Worm (Caenorhabditis elegans) whole organism, young adult: ENCODE data around the gene Y62H9A.8.

Source experiments
- B0019.2 ChIP-seq: fragments of 200-800 bp; sonication (Bioruptor generic); conservative IDR thresholded peaks from 2 replicates; pipeline ENCODE4 v1.3.6; 2022; ENCODE audit warnings: missing genetic modification reagents, missing genetic modification characterization, missing compliant biosample characterization
- B0336.3 ChIP-seq: fragments of 200-800 bp; sonication (Bioruptor generic); IDR thresholded peaks from 2 replicates; pipeline ENCODE4 v1.3.6; 2022; ENCODE audit warnings: missing genetic modification characterization, missing compliant biosample characterization
- C06A6.2 ChIP-seq: fragments of 200-800 bp; sonication (Bioruptor generic); conservative IDR thresholded peaks from 2 replicates; pipeline ENCODE4 v1.3.6; 2022; ENCODE audit warnings: missing genetic modification characterization, missing compliant biosample characterization
- C17E4.6 ChIP-seq: fragments of 200-800 bp; sonication (Bioruptor generic); IDR thresholded peaks from 2 replicates; pipeline ENCODE4 v1.3.6; 2022; ENCODE audit warnings: missing genetic modification reagents, missing genetic modification characterization, missing compliant biosample characterization
- D2030.7 ChIP-seq: fragments of 200-800 bp; sonication (Bioruptor generic); IDR thresholded peaks from 2 replicates; pipeline ENCODE4 v1.3.6; 2022; ENCODE audit warnings: missing genetic modification reagents, missing genetic modification characterization, missing compliant biosample characterization
- F22D6.2 ChIP-seq: sonication (generic microtip); optimal IDR thresholded peaks from 2 replicates; lab custom pipeline; 2016; ENCODE audit warnings: mild to moderate bottlenecking, missing genetic modification characterization, missing compliant biosample characterization
- F37B4.10 ChIP-seq: fragments of 200-800 bp; sonication (Bioruptor generic); IDR thresholded peaks from 2 replicates; pipeline ENCODE4 v1.3.6; 2022; ENCODE audit warnings: missing genetic modification characterization, missing compliant biosample characterization
- F52B5.7 ChIP-seq: sonication (generic microtip); optimal IDR thresholded peaks from 2 replicates; lab custom pipeline; 2016; ENCODE audit warnings: mild to moderate bottlenecking, missing genetic modification characterization, missing compliant biosample characterization
- T07F8.4 ChIP-seq: sonication (generic microtip); optimal IDR thresholded peaks from 2 replicates; lab custom pipeline; 2016; ENCODE audit warnings: mild to moderate bottlenecking, missing genetic modification characterization, moderate library complexity, missing compliant biosample characterization
- T26A5.8 ChIP-seq: sonication (generic microtip); optimal IDR thresholded peaks from 2 replicates; lab custom pipeline; 2016; ENCODE audit warnings: missing genetic modification characterization, missing compliant biosample characterization
- Y53F4B.3 ChIP-seq: fragments of 200-800 bp; sonication (Bioruptor generic); IDR thresholded peaks from 2 replicates; pipeline ENCODE4 v1.3.6; 2022; ENCODE audit warnings: missing genetic modification reagents, missing genetic modification characterization, missing compliant biosample characterization
- Y79H2A.3 ChIP-seq: fragments of 200-800 bp; sonication (Bioruptor generic); conservative IDR thresholded peaks from 2 replicates; pipeline ENCODE4 v1.3.6; 2022; ENCODE audit warnings: missing genetic modification reagents, missing genetic modification characterization, missing compliant biosample characterization
- ZK185.1 ChIP-seq: sonication (generic microtip); optimal IDR thresholded peaks from 2 replicates; lab custom pipeline; 2016; ENCODE audit warnings: mild to moderate bottlenecking, missing genetic modification characterization, missing compliant biosample characterization; ENCODE audit not compliant: poor library complexity, severe bottlenecking
- ama-1 ChIP-seq, 3 experiments: fragments of 150-350 bp in 1 of 3; sonication (generic microtip) in 2 of 3; optimal IDR thresholded peaks; 2 replicates each; lab custom pipeline; 2014 to 2018; ENCODE audit warnings: missing biosample characterization in 2 of 3, missing genetic modification characterization in 2 of 3, missing genetic modification reagents in 2 of 3
- athp-1 ChIP-seq: sonication (generic microtip); optimal IDR thresholded peaks from 2 replicates; lab custom pipeline; 2017; ENCODE audit warnings: mild to moderate bottlenecking, missing genetic modification characterization, missing compliant biosample characterization
- bed-1 ChIP-seq: fragments of 200-800 bp; sonication (Bioruptor generic); IDR thresholded peaks from 2 replicates; pipeline ENCODE4 v1.3.6; 2022; ENCODE audit warnings: missing genetic modification reagents, missing genetic modification characterization, missing compliant biosample characterization
- ceh-58 ChIP-seq: fragments of 200-800 bp; sonication (Bioruptor generic); IDR thresholded peaks from 2 replicates; pipeline ENCODE4 v1.3.6; 2022; ENCODE audit warnings: missing genetic modification characterization, missing compliant biosample characterization
- chd-7 ChIP-seq: sonication (generic microtip); optimal IDR thresholded peaks from 2 replicates; lab custom pipeline; 2016; ENCODE audit warnings: mild to moderate bottlenecking, missing genetic modification characterization, moderate library complexity, missing compliant biosample characterization
- dox-1 ChIP-seq: fragments of 200-800 bp; sonication (Bioruptor generic); IDR thresholded peaks from 2 replicates; pipeline ENCODE4 v1.3.6; 2022; ENCODE audit warnings: missing genetic modification reagents, missing genetic modification characterization, missing compliant biosample characterization
- efl-1 ChIP-seq: fragments of 150-350 bp; optimal IDR thresholded peaks from 2 replicates; lab custom pipeline; 2014; ENCODE audit warnings: missing biosample characterization, missing genetic modification reagents, missing genetic modification characterization
- egl-18 ChIP-seq: fragments of 200-800 bp; sonication (Bioruptor generic); IDR thresholded peaks from 2 replicates; pipeline ENCODE4 v1.3.6; 2022; ENCODE audit warnings: missing genetic modification reagents, missing genetic modification characterization, missing compliant biosample characterization
- egrh-3 ChIP-seq: fragments of 200-800 bp; sonication (Bioruptor generic); IDR thresholded peaks from 2 replicates; pipeline ENCODE4 v1.3.6; 2022; ENCODE audit warnings: missing genetic modification reagents, missing genetic modification characterization, missing compliant biosample characterization
- fkh-3 ChIP-seq: sonication (generic microtip); optimal IDR thresholded peaks from 2 replicates; lab custom pipeline; 2016; ENCODE audit warnings: mild to moderate bottlenecking, missing genetic modification characterization, missing compliant biosample characterization
- hrde-1 ChIP-seq: sonication (generic microtip); optimal IDR thresholded peaks from 2 replicates; lab custom pipeline; 2016; ENCODE audit warnings: missing genetic modification characterization, mild to moderate bottlenecking, missing compliant biosample characterization, moderate library complexity, missing genotype, missing genetic modification reagents, borderline replicate concordance
- hsf-1 ChIP-seq: fragments of 200-800 bp; sonication (Bioruptor generic); IDR thresholded peaks from 2 replicates; pipeline ENCODE4 v1.3.6; 2022; ENCODE audit warnings: missing genetic modification reagents, missing genetic modification characterization, missing compliant biosample characterization
- lin-35 ChIP-seq, 3 experiments: fragments of 150-350 bp in 2 of 3; sonication (generic microtip) in 1 of 3; optimal IDR thresholded peaks; 2 replicates each; lab custom pipeline; 2014 to 2018; ENCODE audit warnings: missing biosample characterization in 3 of 3, missing genetic modification characterization in 3 of 3, missing genetic modification reagents in 3 of 3
- lir-1 ChIP-seq: fragments of 200-800 bp; sonication (Bioruptor generic); conservative IDR thresholded peaks from 2 replicates; pipeline ENCODE4 v1.3.6; 2022; ENCODE audit warnings: missing genetic modification reagents, missing genetic modification characterization, missing compliant biosample characterization
- madf-10 ChIP-seq: sonication (generic microtip); optimal IDR thresholded peaks from 2 replicates; lab custom pipeline; 2016; ENCODE audit warnings: mild to moderate bottlenecking, missing genetic modification characterization, missing compliant biosample characterization
- madf-3 ChIP-seq: fragments of 200-800 bp; sonication (Bioruptor generic); IDR thresholded peaks from 2 replicates; pipeline ENCODE4 v1.3.6; 2022; ENCODE audit warnings: missing genetic modification reagents, missing genetic modification characterization, missing compliant biosample characterization
- mcd-1 ChIP-seq: fragments of 200-800 bp; sonication (Bioruptor generic); IDR thresholded peaks from 2 replicates; pipeline ENCODE4 v1.3.6; 2022; ENCODE audit warnings: missing genetic modification reagents, missing genetic modification characterization, missing compliant biosample characterization
- mel-28 ChIP-seq: sonication (generic microtip); optimal IDR thresholded peaks from 2 replicates; lab custom pipeline; 2016; ENCODE audit warnings: borderline replicate concordance, mild to moderate bottlenecking, missing genetic modification characterization, missing compliant biosample characterization
- nfyb-1 ChIP-seq: fragments of 200-800 bp; sonication (Bioruptor generic); IDR thresholded peaks from 2 replicates; pipeline ENCODE4 v1.3.6; 2022; ENCODE audit warnings: missing genetic modification reagents, missing genetic modification characterization, missing compliant biosample characterization
- nhr-120 ChIP-seq: fragments of 200-800 bp; sonication (Bioruptor generic); IDR thresholded peaks from 2 replicates; pipeline ENCODE4 v1.3.6; 2022; ENCODE audit warnings: missing genetic modification characterization, missing compliant biosample characterization
- nhr-179 ChIP-seq: sonication (generic microtip); optimal IDR thresholded peaks from 2 replicates; lab custom pipeline; 2016; ENCODE audit warnings: mild to moderate bottlenecking, missing genetic modification characterization, missing compliant biosample characterization
- nhr-80 ChIP-seq: sonication (generic microtip); optimal IDR thresholded peaks from 2 replicates; lab custom pipeline; 2016; ENCODE audit warnings: missing genetic modification characterization, missing compliant biosample characterization
- nhr-90 ChIP-seq: sonication (generic microtip); optimal IDR thresholded peaks from 2 replicates; lab custom pipeline; 2016; ENCODE audit warnings: missing genotype, mild to moderate bottlenecking, missing genetic modification characterization, missing compliant biosample characterization
- pha-4 ChIP-seq: fragments of 150-350 bp; sonication (generic microtip); optimal IDR thresholded peaks from 2 replicates; lab custom pipeline; 2014; ENCODE audit warnings: missing biosample characterization, missing genetic modification reagents, missing genetic modification characterization
- rcor-1 ChIP-seq: fragments of 200-800 bp; sonication (Bioruptor generic); IDR thresholded peaks from 2 replicates; pipeline ENCODE4 v1.3.6; 2022; ENCODE audit warnings: missing genetic modification reagents, missing genetic modification characterization, missing compliant biosample characterization
- repo-1 ChIP-seq: sonication (generic microtip); optimal IDR thresholded peaks from 2 replicates; lab custom pipeline; 2017; ENCODE audit warnings: mild to moderate bottlenecking, missing genetic modification characterization, missing compliant biosample characterization
- rpc-1 ChIP-seq, 2 experiments: fragments of 150-350 bp in 1 of 2; sonication (generic microtip) in 1 of 2; optimal IDR thresholded peaks; 2 replicates each; lab custom pipeline; 2014 to 2018; ENCODE audit warnings: missing biosample characterization in 1 of 2, missing genetic modification characterization in 1 of 2, missing genetic modification reagents in 1 of 2, missing genotype in 1 of 2
- snpc-3.4 ChIP-seq: sonication (generic microtip); optimal IDR thresholded peaks from 2 replicates; lab custom pipeline; 2017; ENCODE audit warnings: missing genetic modification characterization, mild to moderate bottlenecking, missing compliant biosample characterization, antibody characterized with exemption, moderate library complexity, missing genotype, missing genetic modification reagents
- snpc-4 ChIP-seq, 5 experiments: fragments of 150-350 bp in 1 of 5; sonication (generic microtip) in 4 of 5; optimal IDR thresholded peaks; 2 replicates each; lab custom pipeline; 2014 to 2018; ENCODE audit warnings: missing genetic modification characterization in 5 of 5, missing biosample characterization in 3 of 5, antibody characterized with exemption in 2 of 5, mild to moderate bottlenecking in 2 of 5, missing compliant biosample characterization in 2 of 5, missing genotype in 2 of 5, moderate library complexity in 2 of 5, missing genetic modification reagents in 1 of 5
- sptf-2 ChIP-seq: fragments of 200-800 bp; sonication (Bioruptor generic); optimal IDR thresholded peaks from 2 replicates; lab custom pipeline; 2018; ENCODE audit warnings: mild to moderate bottlenecking, missing genetic modification characterization, missing compliant biosample characterization
- unc-62 ChIP-seq: fragments of 150-350 bp; optimal IDR thresholded peaks from 2 replicates; lab custom pipeline; 2014; ENCODE audit warnings: missing biosample characterization, missing genetic modification reagents, missing genetic modification characterization
- xnd-1 ChIP-seq: sonication (generic microtip); optimal IDR thresholded peaks from 2 replicates; lab custom pipeline; 2016; ENCODE audit warnings: missing genotype, missing genetic modification reagents, missing genetic modification characterization, missing compliant biosample characterization
- zim-3 ChIP-seq: sonication (generic microtip); optimal IDR thresholded peaks from 2 replicates; lab custom pipeline; 2017; ENCODE audit warnings: mild to moderate bottlenecking, missing genetic modification characterization, moderate library complexity, missing compliant biosample characterization
- ztf-25 ChIP-seq: fragments of 200-800 bp; sonication (Bioruptor generic); IDR thresholded peaks from 2 replicates; pipeline ENCODE4 v1.3.6; 2022; ENCODE audit warnings: missing genetic modification reagents, missing genetic modification characterization, missing compliant biosample characterization
- ztf-28 ChIP-seq: fragments of 200-800 bp; sonication (Bioruptor generic); IDR thresholded peaks from 2 replicates; pipeline ENCODE4 v1.3.6; 2022; ENCODE audit warnings: missing genetic modification reagents, missing genetic modification characterization, missing compliant biosample characterization

Y62H9A.8 gene

ce11 chrX:11872210-11872609 is 20.0 kb downstream of the Y62H9A.8 start (continued):
- TF ChIP-seq T26A5.8 (tag; lab: Kevin White, UChicago): no peak
- no peak for TF ChIP-seq F52B5.7 (tag; lab: Kevin White, UChicago)
- TF ChIP-seq athp-1: no peak
- TF ChIP-seq repo-1 (tag; lab: Kevin White, UChicago): peak; percentile 40
- TF ChIP-seq Y53F4B.3 (GFP tag; lab: Robert Waterston, UW): no peak
- TF ChIP-seq C17E4.6: no peak
- TF ChIP-seq ama-1 (optimal IDR thresholded peaks at IDR 0.05; lab: Kevin White, UChicago): no peak
- no peak for TF ChIP-seq ama-1 (GFP tag; optimal IDR thresholded peaks at IDR 0.05; lab: Kevin White, UChicago)
- TF ChIP-seq chd-7 (tag; lab: Kevin White, UChicago): no peak
- TF ChIP-seq nhr-179 (tag; lab: Kevin White, UChicago): peak; percentile 10
- 0 out of 2 replicates have a peak, but pooled peaks have one; percentile 48 for TF ChIP-seq ztf-25
- no peak for TF ChIP-seq lin-35 (GFP tag; optimal IDR thresholded peaks at IDR 0.05; lab: Kevin White, UChicago)
- peak; percentile 17 for TF ChIP-seq nhr-80 (tag; lab: Kevin White, UChicago)
- TF ChIP-seq C06A6.2 (GFP tag; lab: Robert Waterston, UW): no peak
- TF ChIP-seq rcor-1: no peak
- no peak for TF ChIP-seq B0019.2 (GFP tag; lab: Robert Waterston, UW)
- TF ChIP-seq ztf-28: no peak
- TF ChIP-seq madf-10 (tag; lab: Kevin White, UChicago): peak; percentile 52
- TF ChIP-seq ceh-58: no peak
- TF ChIP-seq madf-3: no peak
- TF ChIP-seq unc-62: no peak
- TF ChIP-seq Y79H2A.3: 0 out of 2 replicates have a peak, but pooled peaks have one; percentile 21
- no peak for TF ChIP-seq sptf-2
- TF ChIP-seq nhr-120: 0 out of 2 replicates have a peak, but pooled peaks have one; percentile 29
- TF ChIP-seq mel-28 (tag; lab: Kevin White, UChicago): no peak
- TF ChIP-seq fkh-3 (tag; lab: Kevin White, UChicago): no peak
- peak; percentile 68 for TF ChIP-seq dox-1 (GFP tag; lab: Robert Waterston, UW)
- TF ChIP-seq B0336.3: no peak
- no peak for TF ChIP-seq bed-1
- TF ChIP-seq egrh-3 (GFP tag; lab: Robert Waterston, UW): no peak
- no peak for TF ChIP-seq T07F8.4
- no peak for TF ChIP-seq snpc-3.4
- no peak for TF ChIP-seq mcd-1
- no peak for TF ChIP-seq pha-4 (tag; lab: Kevin White, UChicago)
- no peak for TF ChIP-seq F37B4.10
- TF ChIP-seq snpc-4 (GFP tag; optimal IDR thresholded peaks at IDR 0.05; lab: Kevin White, UChicago): no peak
- peak in 2 of 4 experiments; percentile 23 to 42 for TF ChIP-seq snpc-4 (tag; optimal IDR thresholded peaks at IDR 0.05; lab: Kevin White, UChicago)
- TF ChIP-seq hrde-1 (tag; lab: Kevin White, UChicago): no peak
- no peak for TF ChIP-seq xnd-1
- no peak for TF ChIP-seq F22D6.2 (tag; lab: Kevin White, UChicago)
- peak; percentile 57 for TF ChIP-seq D2030.7 (GFP tag; lab: Robert Waterston, UW)
- no peak for TF ChIP-seq zim-3 (tag; lab: Kevin White, UChicago)
- TF ChIP-seq nhr-90 (tag; lab: Kevin White, UChicago): peak; percentile 56
- no peak for TF ChIP-seq egl-18 (GFP tag; lab: Robert Waterston, UW)
- no peak for TF ChIP-seq hsf-1 (GFP tag; lab: Robert Waterston, UW)
- TF ChIP-seq ZK185.1 (tag; lab: Kevin White, UChicago): peak; percentile 55
- TF ChIP-seq efl-1 (GFP tag; lab: Kevin White, UChicago): no peak
- TF ChIP-seq lir-1 (GFP tag; lab: Robert Waterston, UW): 0 out of 2 replicates have a peak, but pooled peaks have one; percentile 29
- peak; percentile 78 for TF ChIP-seq nfyb-1 (GFP tag; lab: Robert Waterston, UW)
- peak; percentile 88 for TF ChIP-seq rpc-1 (optimal IDR thresholded peaks at IDR 0.05; lab: Kevin White, UChicago)
- TF ChIP-seq rpc-1 (tag; optimal IDR thresholded peaks at IDR 0.05; lab: Kevin White, UChicago): peak; percentile 92
